Fruit fly (Drosophila melanogaster) whole organism, prepupa: Measurements from ENCODE around the gene Wwox.

Experiments used
- Blimp-1 ChIP-seq: fragments of 200-800 bp; sonication (Bioruptor generic); optimal IDR thresholded peaks from 3 replicates; lab custom pipeline; 2017; ENCODE audit warnings: missing biosample characterization, missing genetic modification characterization, mild to moderate bottlenecking, moderate library complexity, missing genetic modification reagents
- CG10669 ChIP-seq: fragments of 200-800 bp; sonication (Bioruptor generic); optimal IDR thresholded peaks from 3 replicates; lab custom pipeline; 2018; ENCODE audit warnings: missing biosample characterization, mild to moderate bottlenecking, missing genetic modification characterization, moderate library complexity
- CG11294 ChIP-seq: fragments of 200-800 bp; sonication (Bioruptor generic); IDR thresholded peaks from 2 replicates; pipeline ENCODE4 v1.3.6; 2022; ENCODE audit warnings: missing biosample characterization, missing genetic modification characterization
- CG11762 ChIP-seq: fragments of 200-800 bp; sonication (Bioruptor generic); optimal IDR thresholded peaks from 3 replicates; lab custom pipeline; 2016; ENCODE audit warnings: missing biosample characterization, missing genetic modification characterization; ENCODE audit not compliant: insufficient read depth
- CG11902 ChIP-seq: fragments of 200-800 bp; sonication (Bioruptor generic); optimal IDR thresholded peaks from 3 replicates; lab custom pipeline; 2016; ENCODE audit warnings: missing biosample characterization, missing genetic modification characterization
- CG15336 ChIP-seq: fragments of 200-800 bp; sonication (Bioruptor generic); IDR thresholded peaks from 2 replicates; pipeline ENCODE4 v1.3.6; 2022; ENCODE audit warnings: missing biosample characterization, missing genetic modification characterization
- CG1621 ChIP-seq: fragments of 200-800 bp; sonication (Bioruptor generic); optimal IDR thresholded peaks from 3 replicates; lab custom pipeline; 2018; ENCODE audit warnings: missing biosample characterization, mild to moderate bottlenecking, missing genetic modification characterization
- CG16779 ChIP-seq: fragments of 200-800 bp; sonication (Bioruptor generic); optimal IDR thresholded peaks from 3 replicates; lab custom pipeline; 2017; ENCODE audit warnings: missing biosample characterization, mild to moderate bottlenecking, missing genetic modification characterization
- CG3032 ChIP-seq: fragments of 200-800 bp; optimal IDR thresholded peaks from 2 replicates; lab custom pipeline; 2019; ENCODE audit warnings: missing biosample characterization, mild to moderate bottlenecking, missing genetic modification characterization, moderate library complexity
- CG31627 ChIP-seq: fragments of 200-800 bp; sonication (Bioruptor generic); optimal IDR thresholded peaks from 3 replicates; lab custom pipeline; 2016; ENCODE audit warnings: missing biosample characterization, missing genetic modification characterization
- CG32006 ChIP-seq: fragments of 200-800 bp; sonication (Bioruptor generic); optimal IDR thresholded peaks from 3 replicates; lab custom pipeline; 2017; ENCODE audit warnings: missing biosample characterization, mild to moderate bottlenecking, missing genetic modification characterization
- CG34406 ChIP-seq: fragments of 200-800 bp; sonication (Bioruptor generic); optimal IDR thresholded peaks from 3 replicates; lab custom pipeline; 2016; ENCODE audit warnings: missing biosample characterization, missing genetic modification characterization
- CG3919 ChIP-seq: fragments of 200-800 bp; sonication (Bioruptor generic); optimal IDR thresholded peaks from 3 replicates; lab custom pipeline; 2016; ENCODE audit warnings: missing biosample characterization, missing genetic modification characterization
- CG4318 ChIP-seq: fragments of 200-800 bp; sonication (Bioruptor generic); optimal IDR thresholded peaks from 3 replicates; lab custom pipeline; 2017; ENCODE audit warnings: missing biosample characterization, mild to moderate bottlenecking, missing genetic modification characterization
- CG6163 ChIP-seq: fragments of 200-800 bp; sonication (Bioruptor generic); IDR thresholded peaks from 3 replicates; pipeline ENCODE4 v1.3.6; 2022; ENCODE audit warnings: missing biosample characterization, missing genetic modification characterization
- CG6276 ChIP-seq: fragments of 200-800 bp; sonication (Bioruptor generic); optimal IDR thresholded peaks from 2 replicates; lab custom pipeline; 2017; ENCODE audit warnings: missing biosample characterization, mild to moderate bottlenecking, missing genetic modification characterization
- CG6792 ChIP-seq: fragments of 200-800 bp; sonication (Bioruptor generic); optimal IDR thresholded peaks from 3 replicates; lab custom pipeline; 2016; ENCODE audit warnings: missing biosample characterization, missing genetic modification characterization
- CG6808 ChIP-seq: fragments of 200-800 bp; sonication (Bioruptor generic); optimal IDR thresholded peaks from 3 replicates; lab custom pipeline; 2017; ENCODE audit warnings: missing biosample characterization, missing genetic modification characterization, mild to moderate bottlenecking, moderate library complexity, missing genetic modification reagents
- CG6854 ChIP-seq: fragments of 200-800 bp; sonication (Bioruptor generic); optimal IDR thresholded peaks from 2 replicates; lab custom pipeline; 2017; ENCODE audit warnings: missing biosample characterization, mild to moderate bottlenecking, missing genetic modification characterization
- CG8632 ChIP-seq: fragments of 200-800 bp; sonication (Bioruptor generic); optimal IDR thresholded peaks from 3 replicates; lab custom pipeline; 2016; ENCODE audit warnings: missing biosample characterization, missing genetic modification characterization
- Eip75B ChIP-seq: fragments of 200-800 bp; sonication (Bioruptor generic); optimal IDR thresholded peaks from 3 replicates; lab custom pipeline; 2016; ENCODE audit warnings: missing biosample characterization, missing genetic modification characterization
- Eip78C ChIP-seq: fragments of 200-800 bp; sonication (Bioruptor generic); peaks from one replicate; lab custom pipeline; 2016; ENCODE audit warnings: missing biosample characterization, missing genetic modification characterization
- Eip93F ChIP-seq: fragments of 200-800 bp; sonication (Bioruptor generic); optimal IDR thresholded peaks from 2 replicates; lab custom pipeline; 2016; ENCODE audit warnings: missing biosample characterization, mild to moderate bottlenecking, missing genetic modification characterization
- Ets96B ChIP-seq: fragments of 200-800 bp; optimal IDR thresholded peaks from 2 replicates; lab custom pipeline; 2019; ENCODE audit warnings: missing biosample characterization, mild to moderate bottlenecking, missing genetic modification characterization, moderate library complexity
- Gug ChIP-seq: fragments of 200-800 bp; sonication (Bioruptor generic); IDR thresholded peaks from 2 replicates; pipeline ENCODE4 v1.3.6; 2022; ENCODE audit warnings: missing biosample characterization, missing genetic modification characterization
- Hr4 ChIP-seq: fragments of 200-800 bp; sonication (Bioruptor generic); optimal IDR thresholded peaks from 3 replicates; lab custom pipeline; 2016; ENCODE audit warnings: missing biosample characterization, missing genetic modification characterization
- Lpt ChIP-seq: fragments of 200-800 bp; sonication (Bioruptor generic); optimal IDR thresholded peaks from 3 replicates; lab custom pipeline; 2016; ENCODE audit warnings: missing biosample characterization, missing genetic modification characterization
- OdsH ChIP-seq: fragments of 200-800 bp; sonication (Bioruptor generic); optimal IDR thresholded peaks from 3 replicates; lab custom pipeline; 2016; ENCODE audit warnings: missing biosample characterization, missing genetic modification characterization
- Smox ChIP-seq: fragments of 200-800 bp; sonication (Bioruptor generic); optimal IDR thresholded peaks from 3 replicates; lab custom pipeline; 2016; ENCODE audit warnings: missing biosample characterization, missing genetic modification characterization
- Sox102F ChIP-seq: fragments of 200-800 bp; sonication (Bioruptor generic); optimal IDR thresholded peaks from 2 replicates; lab custom pipeline; 2016; ENCODE audit warnings: missing biosample characterization, mild to moderate bottlenecking, missing genetic modification characterization
- Sox14 ChIP-seq: fragments of 200-800 bp; sonication (Bioruptor generic); optimal IDR thresholded peaks from 3 replicates; lab custom pipeline; 2016; ENCODE audit warnings: missing biosample characterization, missing genetic modification characterization
- Sox15 ChIP-seq: fragments of 200-800 bp; sonication (Bioruptor generic); optimal IDR thresholded peaks from 3 replicates; lab custom pipeline; 2016; ENCODE audit warnings: missing biosample characterization, missing genetic modification characterization
- acj6 ChIP-seq: fragments of 200-800 bp; sonication (Bioruptor generic); optimal IDR thresholded peaks from 3 replicates; lab custom pipeline; 2016; ENCODE audit warnings: missing biosample characterization, missing genetic modification characterization
- dac ChIP-seq: fragments of 200-800 bp; sonication (Bioruptor generic); optimal IDR thresholded peaks from 2 replicates; lab custom pipeline; 2017; ENCODE audit warnings: missing biosample characterization, mild to moderate bottlenecking, missing genetic modification characterization
- dsx ChIP-seq: fragments of 200-800 bp; optimal IDR thresholded peaks from 3 replicates; lab custom pipeline; 2019; ENCODE audit warnings: missing biosample characterization, mild to moderate bottlenecking, missing genetic modification characterization, moderate library complexity; ENCODE audit not compliant: poor library complexity, severe bottlenecking
- eg ChIP-seq: fragments of 200-800 bp; sonication (Bioruptor generic); IDR thresholded peaks from 3 replicates; pipeline ENCODE4 v1.3.6; 2022; ENCODE audit warnings: missing biosample characterization, missing genetic modification characterization
- esn ChIP-seq: fragments of 200-800 bp; sonication (Bioruptor generic); optimal IDR thresholded peaks from 2 replicates; lab custom pipeline; 2016; ENCODE audit warnings: missing biosample characterization, mild to moderate bottlenecking, missing genetic modification characterization, moderate library complexity
- fd85E ChIP-seq: fragments of 200-800 bp; sonication (Bioruptor generic); optimal IDR thresholded peaks from 3 replicates; lab custom pipeline; 2016; ENCODE audit warnings: missing biosample characterization, missing genetic modification characterization
- lz ChIP-seq: fragments of 200-800 bp; sonication (Bioruptor generic); optimal IDR thresholded peaks from 3 replicates; lab custom pipeline; 2016; ENCODE audit warnings: missing biosample characterization, missing genetic modification characterization
- net ChIP-seq: fragments of 200-800 bp; sonication (Bioruptor generic); optimal IDR thresholded peaks from 3 replicates; lab custom pipeline; 2016; ENCODE audit warnings: missing biosample characterization, missing genetic modification characterization
- pdm3 ChIP-seq: fragments of 200-800 bp; sonication (Bioruptor generic); optimal IDR thresholded peaks from 3 replicates; lab custom pipeline; 2016; ENCODE audit warnings: missing biosample characterization, missing genetic modification characterization
- spab ChIP-seq: fragments of 200-800 bp; sonication (Bioruptor generic); optimal IDR thresholded peaks from 2 replicates; lab custom pipeline; 2017; ENCODE audit warnings: missing biosample characterization, mild to moderate bottlenecking, missing genetic modification characterization, missing genetic modification reagents
- ss ChIP-seq, 2 experiments: fragments of 200-800 bp; sonication (Bioruptor generic); optimal IDR thresholded peaks; 2 replicates in 1 of 2; 3 replicates in 1 of 2; lab custom pipeline; 2017 to 2018; ENCODE audit warnings: mild to moderate bottlenecking in 2 of 2, missing biosample characterization in 2 of 2, missing genetic modification characterization in 2 of 2, moderate library complexity in 1 of 2
- svp ChIP-seq: fragments of 200-800 bp; sonication (Bioruptor generic); peaks from one replicate; lab custom pipeline; 2016; ENCODE audit warnings: missing biosample characterization, missing genetic modification characterization
- topi ChIP-seq: fragments of 200-800 bp; sonication (Bioruptor generic); optimal IDR thresholded peaks from 3 replicates; lab custom pipeline; 2016; ENCODE audit warnings: missing biosample characterization, missing genetic modification characterization
- vri ChIP-seq: fragments of 200-800 bp; sonication (Bioruptor generic); optimal IDR thresholded peaks from 3 replicates; lab custom pipeline; 2016; ENCODE audit warnings: missing biosample characterization, mild to moderate bottlenecking, missing genetic modification characterization

Gene Wwox

dm6 chr2L:7973470-7974207 is 30.4 kb downstream of the Wwox start (continued):
- TF ChIP-seq Eip75B (peak; percentile 65), dac (GFP tag; lab: Kevin White, UChicago) (no peak), Sox102F (GFP tag; lab: Kevin White, UChicago) (peak; percentile 76), OdsH (GFP tag; lab: Kevin White, UChicago) (peak; percentile 61), pdm3 (peak; percentile 65), CG6276 (GFP tag; lab: Kevin White, UChicago) (no peak), CG11902 (GFP tag; lab: Kevin White, UChicago) (peak; percentile 48), Sox14 (peak; percentile 78), CG8632 (GFP tag; lab: Kevin White, UChicago) (peak; percentile 45), vri (peak; percentile 59), CG6792 (GFP tag; lab: Kevin White, UChicago) (peak; percentile 67), Ets96B (tag; lab: Kevin White, UChicago) (peak; percentile 39), CG34406 (peak; percentile 72), Hr4 (GFP tag; lab: Kevin White, UChicago) (peak; percentile 43), Sox15 (peak; percentile 55), dsx (GFP tag; lab: Kevin White, UChicago) (peak; percentile 100), CG3032 (peak; percentile 40), CG10669 (GFP tag; lab: Kevin White, UChicago) (peak; percentile 45), acj6 (GFP tag; lab: Kevin White, UChicago) (peak; percentile 61)

dm6 chr2L:7971423-7971822 is 32.7 kb downstream of the Wwox start:
- TF ChIP-seq Blimp-1 (GFP tag; lab: Kevin White, UChicago), result no peak
- TF ChIP-seq Eip75B, result peak; percentile 62
- no peak for TF ChIP-seq ss (GFP tag; optimal IDR thresholded peaks at IDR 0.05; lab: Kevin White, UChicago)
- TF ChIP-seq CG6854 (GFP tag; lab: Kevin White, UChicago), result no peak
- TF ChIP-seq CG6163 (GFP tag; lab: Robert Waterston, UW), result peak; percentile 80
- peak; percentile 27 for TF ChIP-seq CG3919 (GFP tag; lab: Kevin White, UChicago)
- TF ChIP-seq Sox14, result no peak
- TF ChIP-seq CG6808, result no peak
- peak; percentile 35 for TF ChIP-seq CG8632 (GFP tag; lab: Kevin White, UChicago)
- no peak for TF ChIP-seq CG1621 (tag; lab: Kevin White, UChicago)
- 0 out of 2 replicates have a peak, but pooled peaks have one; percentile 13 for TF ChIP-seq CG11294 (GFP tag; lab: Robert Waterston, UW)
- TF ChIP-seq eg, result peak; percentile 71; the same call in 2 of the 3 replicates
- peak; percentile 3 for TF ChIP-seq lz
- peak; percentile 70; the same call in 1 of the 2 replicates for TF ChIP-seq Gug (GFP tag; lab: Robert Waterston, UW)
- TF ChIP-seq CG4318, result peak; percentile 25
- TF ChIP-seq Smox (GFP tag; lab: Kevin White, UChicago), result no peak
- TF ChIP-seq Lpt (GFP tag; lab: Kevin White, UChicago), result peak; percentile 27
- no peak for TF ChIP-seq spab
- no peak for TF ChIP-seq Eip93F
- TF ChIP-seq topi, result peak; percentile 2
- no peak for TF ChIP-seq vri
- no peak for TF ChIP-seq Sox102F (GFP tag; lab: Kevin White, UChicago)
- TF ChIP-seq acj6 (GFP tag; lab: Kevin White, UChicago), result peak; percentile 39
- no peak for TF ChIP-seq dac (GFP tag; lab: Kevin White, UChicago)
- no peak for TF ChIP-seq CG31627
- peak; percentile 84 for TF ChIP-seq Eip78C (GFP tag; lab: Kevin White, UChicago)
- TF ChIP-seq CG15336 (GFP tag; lab: Robert Waterston, UW), result peak; percentile 55
- TF ChIP-seq CG6276 (GFP tag; lab: Kevin White, UChicago), result peak; percentile 49
- peak; percentile 59 for TF ChIP-seq Hr4 (GFP tag; lab: Kevin White, UChicago)
- peak; percentile 9 for TF ChIP-seq CG34406
- TF ChIP-seq CG3032, result peak; percentile 7
- no peak for TF ChIP-seq net
- TF ChIP-seq CG32006 (GFP tag; lab: Kevin White, UChicago), result peak; percentile 65
- peak; percentile 57 for TF ChIP-seq CG16779 (tag; lab: Kevin White, UChicago)
- TF ChIP-seq dsx (GFP tag; lab: Kevin White, UChicago), result no peak
- no peak for TF ChIP-seq Sox15
- peak; percentile 60 for TF ChIP-seq svp (GFP tag; lab: Kevin White, UChicago)
- TF ChIP-seq OdsH (GFP tag; lab: Kevin White, UChicago), result peak; percentile 59
- TF ChIP-seq esn (GFP tag; lab: Kevin White, UChicago), result peak; percentile 39
- TF ChIP-seq fd85E, result no peak
- TF ChIP-seq CG11762 (GFP tag; lab: Kevin White, UChicago), result peak; percentile 42
- TF ChIP-seq pdm3, result peak; percentile 52
